Worm (Caenorhabditis elegans): ENCODE data around the gene F15H10.10.

ce11 chrV:10441135-10442024, 24.6 kb upstream of the F15H10.10 start, which contains the start of gene pap-1:
- no peak for TF ChIP-seq pax-1 (tag; optimal IDR thresholded peaks at IDR 0.05)
- no peak for TF ChIP-seq unc-86 (tag; optimal IDR thresholded peaks at IDR 0.05)
- no peak for TF ChIP-seq ceh-45 (GFP tag; IDR thresholded peaks at IDR 0.05)
- TF ChIP-seq hlh-8 (tag; optimal IDR thresholded peaks at IDR 0.05): no peak
- no peak for TF ChIP-seq syd-9 (tag; optimal IDR thresholded peaks at IDR 0.05)
